Worm (Caenorhabditis elegans): Measurements from ENCODE around the gene trxr-2.

The trxr-2 gene

DNA sequence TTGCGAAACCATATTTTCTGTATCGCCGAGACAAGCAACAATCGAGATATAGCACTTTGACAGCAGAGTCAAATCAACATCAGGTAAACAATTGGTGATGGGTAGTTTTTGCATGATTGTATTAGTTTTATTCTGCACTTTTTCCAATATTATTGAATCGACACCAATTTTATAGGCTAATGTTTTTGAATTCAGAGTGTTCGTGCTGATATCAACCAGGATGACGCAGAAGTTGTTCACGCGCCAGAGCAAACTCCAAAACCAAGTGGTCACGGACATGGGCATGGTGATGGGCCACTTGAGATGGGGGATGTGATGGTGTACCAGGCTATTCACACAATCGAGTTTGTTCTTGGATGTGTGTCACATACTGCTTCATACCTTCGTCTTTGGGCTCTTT lies 3.4 kb upstream of the trxr-2 start:
- TF ChIP-seq nhr-23 (tag; optimal IDR thresholded peaks at IDR 0.05) (no peak), sma-3 (GFP tag; optimal IDR thresholded peaks at IDR 0.05) (no peak), nhr-21 (tag; optimal IDR thresholded peaks at IDR 0.05) (no peak), unc-62 (GFP tag; optimal IDR thresholded peaks at IDR 0.05) (no peak), ztf-1 (GFP tag; conservative IDR thresholded peaks at IDR 0.05) (no peak), fos-1 (tag; optimal IDR thresholded peaks at IDR 0.05) (no peak), nhr-129 (tag; optimal IDR thresholded peaks at IDR 0.05) (no peak), nhr-12 (tag; optimal IDR thresholded peaks at IDR 0.05) (no peak), Y55F3AM.14 (GFP tag; optimal IDR thresholded peaks at IDR 0.05) (no peak), lin-11 (tag; optimal IDR thresholded peaks at IDR 0.05) (no peak), crh-2 (tag; optimal IDR thresholded peaks at IDR 0.05) (no peak), F13H6.1 (tag; optimal IDR thresholded peaks at IDR 0.05) (no peak), sem-4 (tag; optimal IDR thresholded peaks at IDR 0.05) (no peak), elt-1 (tag; optimal IDR thresholded peaks at IDR 0.05) (no peak), snpc-4 (tag; optimal IDR thresholded peaks at IDR 0.05) (no peak), lsy-2 (tag; optimal IDR thresholded peaks at IDR 0.05) (no peak), ztf-4 (tag; optimal IDR thresholded peaks at IDR 0.05) (no peak), unc-39 (tag; optimal IDR thresholded peaks at IDR 0.05) (no peak), skn-1 (tag; optimal IDR thresholded peaks at IDR 0.05) (no peak)

DNA sequence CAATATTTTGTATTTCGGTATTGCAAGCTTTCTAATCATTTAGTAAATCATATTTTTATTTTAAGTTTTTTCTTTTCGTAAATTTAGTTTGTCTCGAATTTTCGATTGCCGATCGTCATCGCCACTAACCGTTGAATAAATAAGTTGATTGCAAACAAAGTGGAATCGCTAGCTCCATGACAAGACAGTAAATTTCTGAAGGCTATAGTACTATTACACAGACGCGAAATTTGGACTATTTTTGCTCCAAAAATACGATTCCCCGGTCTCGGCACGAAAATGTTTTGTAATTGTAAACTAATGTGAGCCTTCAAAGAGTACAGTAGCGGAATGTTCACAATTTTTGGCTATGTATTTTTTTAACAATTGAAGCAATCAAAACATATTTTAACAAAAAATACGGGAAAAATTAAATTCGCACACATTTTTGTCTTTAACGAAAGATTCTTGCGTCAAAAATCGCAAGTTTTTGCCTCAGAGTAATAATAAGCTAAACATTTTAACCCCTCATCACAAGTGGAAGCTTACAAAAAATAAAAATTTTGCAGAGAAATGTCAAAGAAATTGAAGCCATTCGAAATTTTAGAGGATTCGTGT lies 1.9 kb upstream of the trxr-2 start, which contains the start of gene tpk-1:
Gene tpk-1 (plus strand): TSS at position 547 of the 597 bp plus-strand sequence.
- TF ChIP-seq gmeb-1 (tag; optimal IDR thresholded peaks at IDR 0.05): no peak
- peak in 1 of 2 experiments; percentile 24 for TF ChIP-seq lsy-2 (tag; optimal IDR thresholded peaks at IDR 0.05)
- TF ChIP-seq nhr-237 (tag; optimal IDR thresholded peaks at IDR 0.05): no peak

DNA sequence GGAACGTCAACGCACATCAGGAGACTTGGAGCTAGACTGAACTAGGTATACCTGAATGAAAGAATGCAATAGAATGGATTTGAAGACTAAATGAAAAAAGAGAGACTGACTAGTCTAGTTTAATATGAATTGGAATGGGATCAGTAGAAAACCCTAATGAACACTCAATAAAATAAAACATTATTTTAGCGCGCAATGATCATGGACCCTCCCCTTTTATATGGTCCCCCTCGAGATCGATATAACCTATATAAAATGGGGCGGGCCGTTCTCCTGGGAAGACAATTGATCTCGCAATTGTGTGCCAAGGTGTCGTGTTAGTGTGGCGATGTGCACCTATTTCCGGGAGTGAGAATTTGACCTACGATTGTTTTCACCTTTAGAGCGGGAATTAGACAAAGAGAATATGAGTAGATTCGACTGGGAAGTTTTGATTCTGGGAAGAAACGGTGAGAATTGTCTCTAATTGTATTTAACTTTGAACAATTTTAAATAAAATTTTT lies 4.4 kb downstream of the trxr-2 start, which contains the start of gene cdc-25.3:
Gene cdc-25.3 (minus strand): TSS at position 51 of the 503 bp plus-strand sequence.
- no peak for TF ChIP-seq sma-9 (GFP tag; optimal IDR thresholded peaks at IDR 0.05)
- TF ChIP-seq sma-9 (tag; optimal IDR thresholded peaks at IDR 0.05): no peak
- TF ChIP-seq ZK546.5 (tag; optimal IDR thresholded peaks at IDR 0.05): no peak
- TF ChIP-seq nhr-23 (tag; optimal IDR thresholded peaks at IDR 0.05): no peak
- TF ChIP-seq unc-62 (GFP tag; optimal IDR thresholded peaks at IDR 0.05): no peak
- no peak for TF ChIP-seq Y55F3AM.14 (GFP tag; optimal IDR thresholded peaks at IDR 0.05)

DNA sequence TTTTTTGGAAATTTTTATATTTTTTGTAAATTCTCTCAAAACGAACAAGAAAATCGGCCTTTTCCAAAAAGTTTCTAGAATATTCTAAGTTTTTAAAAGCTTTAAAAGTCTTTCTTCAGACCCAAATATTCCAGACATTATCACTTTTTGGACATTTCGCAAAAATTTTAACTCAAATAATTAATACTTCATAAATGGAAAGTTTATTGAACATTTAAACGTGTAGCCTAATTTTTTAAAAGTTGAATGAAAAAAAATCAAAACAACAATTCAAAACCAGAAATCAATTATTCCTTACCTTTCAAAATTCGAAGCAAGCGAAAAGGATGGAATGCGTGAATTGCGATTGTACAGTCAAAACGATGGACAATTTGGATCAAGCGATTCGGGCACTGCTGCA lies 6.2 kb downstream of the trxr-2 start, which contains the start of gene ZK637.15:
Gene ZK637.15 (plus strand): TSS at position 301 of the 400 bp plus-strand sequence.
- TF ChIP-seq ceh-16 (tag; optimal IDR thresholded peaks at IDR 0.05): no peak
- no peak for TF ChIP-seq lin-13 (GFP tag; optimal IDR thresholded peaks at IDR 0.05)
- TF ChIP-seq dmd-4 (tag; optimal IDR thresholded peaks at IDR 0.05): no peak
- no peak for TF ChIP-seq nhr-6 (tag; optimal IDR thresholded peaks at IDR 0.05)
- no peak for TF ChIP-seq elt-1 (tag; optimal IDR thresholded peaks at IDR 0.05)
- no peak for TF ChIP-seq R02D3.7 (tag; optimal IDR thresholded peaks at IDR 0.05)
- no peak for TF ChIP-seq ztf-1 (GFP tag; conservative IDR thresholded peaks at IDR 0.05)
- no peak for TF ChIP-seq ZK546.5 (tag; optimal IDR thresholded peaks at IDR 0.05)
- no peak for TF ChIP-seq nhr-23 (tag; optimal IDR thresholded peaks at IDR 0.05)

- no peak for TF ChIP-seq blmp-1 (tag; optimal IDR thresholded peaks at IDR 0.05; ENCODE audit: insufficient read depth)
- no peak for TF ChIP-seq unc-62 (GFP tag; optimal IDR thresholded peaks at IDR 0.05)
- peak in 1 of 2 experiments; percentile 27 for TF ChIP-seq lsy-2 (tag; optimal IDR thresholded peaks at IDR 0.05)
- TF ChIP-seq mdl-1 (tag; optimal IDR thresholded peaks at IDR 0.05): peak in 1 of 2 experiments; percentile 57
- peak; percentile 11 for TF ChIP-seq C34F6.9 (tag; optimal IDR thresholded peaks at IDR 0.05)
- TF ChIP-seq lin-13 (GFP tag; optimal IDR thresholded peaks at IDR 0.05): peak; percentile 18
- TF ChIP-seq crh-2 (tag; optimal IDR thresholded peaks at IDR 0.05): peak; percentile 37
- TF ChIP-seq nhr-129 (tag; optimal IDR thresholded peaks at IDR 0.05): peak; percentile 54
- no peak for TF ChIP-seq nhr-23 (tag; optimal IDR thresholded peaks at IDR 0.05)
- no peak for TF ChIP-seq alr-1 (tag; optimal IDR thresholded peaks at IDR 0.05)
- no peak for TF ChIP-seq dmd-4 (tag; optimal IDR thresholded peaks at IDR 0.05)
- peak; percentile 65 for TF ChIP-seq ztf-4 (tag; optimal IDR thresholded peaks at IDR 0.05)
- peak; percentile 37 for TF ChIP-seq nhr-25 (tag; optimal IDR thresholded peaks at IDR 0.05)
- no peak for TF ChIP-seq ztf-11 (tag; optimal IDR thresholded peaks at IDR 0.05)
- TF ChIP-seq sma-9 (GFP tag; optimal IDR thresholded peaks at IDR 0.05): peak; percentile 39
- TF ChIP-seq sma-9 (tag; optimal IDR thresholded peaks at IDR 0.05): no peak
Measured at ce11 chrIII:8922061-8922460, 8.5 kb downstream of the trxr-2 start.
